Worm (Caenorhabditis elegans) whole organism, L3 larva: ENCODE data around the gene F57A10.2.

Source experiments
- R02D3.7 ChIP-seq: fragments of 150-350 bp; optimal IDR thresholded peaks from 2 replicates; lab custom pipeline; 2014; ENCODE audit warnings: missing biosample characterization, missing genetic modification characterization
- ZK546.5 ChIP-seq: sonication (generic microtip); optimal IDR thresholded peaks from 2 replicates; lab custom pipeline; 2017; ENCODE audit warnings: missing biosample characterization, missing genetic modification characterization
- aly-2 ChIP-seq: fragments of 150-350 bp; optimal IDR thresholded peaks from 2 replicates; lab custom pipeline; 2014; ENCODE audit warnings: missing biosample characterization, missing genetic modification characterization
- ama-1 ChIP-seq: fragments of 150-350 bp; optimal IDR thresholded peaks from 2 replicates; lab custom pipeline; 2018
- ceh-16 ChIP-seq: sonication (generic microtip); optimal IDR thresholded peaks from 2 replicates; lab custom pipeline; 2017; ENCODE audit warnings: missing biosample characterization, missing genetic modification characterization
- ceh-28 ChIP-seq: fragments of 150-350 bp; optimal IDR thresholded peaks from 2 replicates; lab custom pipeline; 2014; ENCODE audit warnings: missing biosample characterization, missing genetic modification reagents, missing genetic modification characterization
- ceh-82 ChIP-seq: fragments of 150-350 bp; optimal IDR thresholded peaks from 2 replicates; lab custom pipeline; 2014; ENCODE audit warnings: missing biosample characterization, missing genetic modification characterization
- ceh-9 ChIP-seq: sonication (generic microtip); optimal IDR thresholded peaks from 2 replicates; lab custom pipeline; 2018; ENCODE audit warnings: missing biosample characterization, missing genetic modification characterization
- daf-12 ChIP-seq: fragments of 150-350 bp; optimal IDR thresholded peaks from 2 replicates; lab custom pipeline; 2014; ENCODE audit warnings: missing biosample characterization, missing genetic modification reagents, missing genetic modification characterization
- egl-27 ChIP-seq: sonication (generic microtip); optimal IDR thresholded peaks from 4 replicates; lab custom pipeline; 2017; ENCODE audit warnings: missing biosample characterization, missing genetic modification reagents, missing genetic modification characterization
- egl-5 ChIP-seq: fragments of 150-350 bp; optimal IDR thresholded peaks from 2 replicates; lab custom pipeline; 2017; ENCODE audit warnings: missing biosample characterization, missing genetic modification reagents, missing genetic modification characterization, inconsistent platforms
- elt-1 ChIP-seq: fragments of 150-350 bp; optimal IDR thresholded peaks from 2 replicates; lab custom pipeline; 2014; ENCODE audit warnings: missing biosample characterization, missing genetic modification characterization
- elt-2 ChIP-seq: sonication (generic microtip); optimal IDR thresholded peaks from 2 replicates; lab custom pipeline; 2016; ENCODE audit warnings: missing genetic modification reagents, mild to moderate bottlenecking, missing genetic modification characterization, missing compliant biosample characterization
- elt-3 ChIP-seq, 3 experiments: fragments of 150-350 bp in 1 of 3; sonication (generic microtip) in 2 of 3; optimal IDR thresholded peaks; 2 replicates in 2 of 3; 4 replicates in 1 of 3; lab custom pipeline; 2014 to 2017; ENCODE audit warnings: missing biosample characterization in 3 of 3, missing genetic modification characterization in 3 of 3
- eor-1 ChIP-seq, 2 experiments: fragments of 150-350 bp; optimal IDR thresholded peaks; 2 replicates each; lab custom pipeline; 2014 to 2018; ENCODE audit warnings: missing biosample characterization in 2 of 2, missing genetic modification characterization in 2 of 2
- fkh-10 ChIP-seq: sonication (generic microtip); optimal IDR thresholded peaks from 2 replicates; lab custom pipeline; 2017; ENCODE audit warnings: missing biosample characterization, missing genetic modification reagents, missing genetic modification characterization
- fkh-2 ChIP-seq: fragments of 150-350 bp; optimal IDR thresholded peaks from 2 replicates; lab custom pipeline; 2014; ENCODE audit warnings: missing biosample characterization, missing genetic modification reagents, missing genetic modification characterization
- fos-1 ChIP-seq: fragments of 150-350 bp; optimal IDR thresholded peaks from 2 replicates; lab custom pipeline; 2014; ENCODE audit warnings: missing biosample characterization, missing genetic modification characterization
- hmg-11 ChIP-seq: sonication (generic microtip); optimal IDR thresholded peaks from 2 replicates; lab custom pipeline; 2016; ENCODE audit warnings: missing genetic modification characterization, missing compliant biosample characterization
- jun-1 ChIP-seq: fragments of 150-350 bp; optimal IDR thresholded peaks from 2 replicates; lab custom pipeline; 2014; ENCODE audit warnings: missing biosample characterization, missing genetic modification reagents, missing genetic modification characterization
- lin-15B ChIP-seq: fragments of 150-350 bp; optimal IDR thresholded peaks from 2 replicates; lab custom pipeline; 2014; ENCODE audit warnings: missing biosample characterization, missing genetic modification characterization
- lin-39 ChIP-seq: fragments of 150-350 bp; optimal IDR thresholded peaks from 2 replicates; lab custom pipeline; 2018; ENCODE audit warnings: missing biosample characterization, missing genetic modification reagents, missing genetic modification characterization
- lsy-12 ChIP-seq: sonication (generic microtip); optimal IDR thresholded peaks from 2 replicates; lab custom pipeline; 2016; ENCODE audit warnings: mild to moderate bottlenecking, missing genetic modification characterization, missing compliant biosample characterization
- mdl-1 ChIP-seq: fragments of 150-350 bp; optimal IDR thresholded peaks from 2 replicates; lab custom pipeline; 2014; ENCODE audit warnings: missing biosample characterization, missing genetic modification characterization
- mml-1 ChIP-seq: fragments of 150-350 bp; sonication (generic microtip); optimal IDR thresholded peaks from 3 replicates; lab custom pipeline; 2014; ENCODE audit warnings: missing biosample characterization, missing genetic modification characterization
- nfya-1 ChIP-seq: sonication (generic microtip); optimal IDR thresholded peaks from 2 replicates; lab custom pipeline; 2017; ENCODE audit warnings: missing genetic modification characterization, mild to moderate bottlenecking, missing compliant biosample characterization, antibody characterized with exemption, moderate library complexity; ENCODE audit not compliant: insufficient read depth
- nhr-11 ChIP-seq: fragments of 150-350 bp; optimal IDR thresholded peaks from 2 replicates; lab custom pipeline; 2014; ENCODE audit warnings: missing biosample characterization, missing genetic modification characterization
- nhr-12 ChIP-seq: fragments of 150-350 bp; optimal IDR thresholded peaks from 2 replicates; lab custom pipeline; 2014; ENCODE audit warnings: missing biosample characterization, missing genetic modification characterization
- nhr-23 ChIP-seq: fragments of 150-350 bp; optimal IDR thresholded peaks from 2 replicates; lab custom pipeline; 2014; ENCODE audit warnings: missing biosample characterization, missing genetic modification reagents, missing genetic modification characterization
- nhr-237 ChIP-seq: fragments of 150-350 bp; optimal IDR thresholded peaks from 2 replicates; lab custom pipeline; 2014; ENCODE audit warnings: missing biosample characterization, missing genetic modification characterization
- nhr-25 ChIP-seq: sonication (generic microtip); optimal IDR thresholded peaks from 2 replicates; lab custom pipeline; 2017; ENCODE audit warnings: missing biosample characterization, missing genetic modification characterization
- nhr-28 ChIP-seq: fragments of 150-350 bp; optimal IDR thresholded peaks from 2 replicates; lab custom pipeline; 2014; ENCODE audit warnings: missing biosample characterization, missing genetic modification characterization
- nhr-43 ChIP-seq: sonication (generic microtip); optimal IDR thresholded peaks from 2 replicates; lab custom pipeline; 2016; ENCODE audit warnings: mild to moderate bottlenecking, missing genetic modification characterization, missing compliant biosample characterization; ENCODE audit not compliant: poor library complexity, severe bottlenecking
- nhr-67 ChIP-seq: fragments of 150-350 bp; optimal IDR thresholded peaks from 2 replicates; lab custom pipeline; 2014; ENCODE audit warnings: missing biosample characterization, missing genetic modification characterization
- nhr-76 ChIP-seq: fragments of 150-350 bp; sonication (generic microtip); optimal IDR thresholded peaks from 5 replicates; lab custom pipeline; 2014; ENCODE audit warnings: missing biosample characterization, missing genetic modification characterization
- nhr-77 ChIP-seq: fragments of 150-350 bp; optimal IDR thresholded peaks from 2 replicates; lab custom pipeline; 2014; ENCODE audit warnings: missing biosample characterization, missing genetic modification characterization
- pha-4 ChIP-seq: fragments of 150-350 bp; optimal IDR thresholded peaks from 2 replicates; lab custom pipeline; 2014; ENCODE audit warnings: missing biosample characterization, missing genetic modification reagents, missing genetic modification characterization
- pqm-1 ChIP-seq: fragments of 150-350 bp; optimal IDR thresholded peaks from 2 replicates; lab custom pipeline; 2017; ENCODE audit warnings: missing biosample characterization, missing genetic modification characterization, inconsistent platforms
- sea-2 ChIP-seq: fragments of 150-350 bp; sonication (generic microtip); optimal IDR thresholded peaks from 4 replicates; lab custom pipeline; 2014; ENCODE audit warnings: missing biosample characterization, missing genetic modification reagents, missing genetic modification characterization
- skn-1 ChIP-seq: fragments of 150-350 bp; optimal IDR thresholded peaks from 2 replicates; lab custom pipeline; 2014; ENCODE audit warnings: missing biosample characterization, missing genetic modification characterization
- snpc-4 ChIP-seq: fragments of 150-350 bp; optimal IDR thresholded peaks from 2 replicates; lab custom pipeline; 2014; ENCODE audit warnings: missing biosample characterization, missing genetic modification characterization
- tbx-2 ChIP-seq: sonication (generic microtip); optimal IDR thresholded peaks from 2 replicates; lab custom pipeline; 2016; ENCODE audit warnings: mild to moderate bottlenecking, missing genetic modification characterization, missing compliant biosample characterization
- unc-39 ChIP-seq: sonication (generic microtip); optimal IDR thresholded peaks from 4 replicates; lab custom pipeline; 2017; ENCODE audit warnings: missing biosample characterization, missing genetic modification characterization
- unc-62 ChIP-seq: fragments of 150-350 bp; sonication (generic microtip); optimal IDR thresholded peaks from 4 replicates; lab custom pipeline; 2014; ENCODE audit warnings: missing biosample characterization, missing genetic modification reagents, missing genetic modification characterization
- zag-1 ChIP-seq: fragments of 150-350 bp; optimal IDR thresholded peaks from 2 replicates; lab custom pipeline; 2014; ENCODE audit warnings: missing biosample characterization, missing genetic modification characterization
- ztf-11 ChIP-seq: fragments of 150-350 bp; optimal IDR thresholded peaks from 2 replicates; lab custom pipeline; 2014; ENCODE audit warnings: missing biosample characterization, missing genetic modification characterization
- ztf-4 ChIP-seq: fragments of 150-350 bp; optimal IDR thresholded peaks from 2 replicates; lab custom pipeline; 2014; ENCODE audit warnings: missing biosample characterization, missing genetic modification characterization

F57A10.2 gene

ce11 chrV:15766122-15766594 lies at the start of gene F57A10.2, which contains the start of gene haf-3:
TSS of gene F57A10.2 (plus strand) at chrV:15766575.
TSS of gene haf-3 (minus strand) at chrV:15766172.
- peak; percentile 51 for TF ChIP-seq zag-1 (tag; lab: Kevin White, UChicago)
- peak; percentile 90 for TF ChIP-seq snpc-4 (tag; lab: Kevin White, UChicago)
- peak; percentile 33 for TF ChIP-seq fkh-2
- no peak for TF ChIP-seq ceh-16 (tag; lab: Kevin White, UChicago)
- TF ChIP-seq ZK546.5 (tag; lab: Kevin White, UChicago): peak; percentile 33
- TF ChIP-seq ceh-9 (tag; lab: Kevin White, UChicago): no peak
- peak; percentile 90 for TF ChIP-seq nhr-43 (tag; lab: Kevin White, UChicago)
- TF ChIP-seq eor-1 (tag; optimal IDR thresholded peaks at IDR 0.05; lab: Kevin White, UChicago): no peak
- TF ChIP-seq mdl-1 (tag; lab: Kevin White, UChicago): no peak
- TF ChIP-seq elt-3 (tag; optimal IDR thresholded peaks at IDR 0.05; lab: Kevin White, UChicago): no peak
- peak; percentile 58 for TF ChIP-seq elt-2 (tag; lab: Kevin White, UChicago)
- TF ChIP-seq R02D3.7 (tag; lab: Kevin White, UChicago): peak; percentile 87
- peak; percentile 94 for TF ChIP-seq pha-4 (tag; lab: Kevin White, UChicago)
- TF ChIP-seq unc-62 (GFP tag; lab: Kevin White, UChicago): no peak
- TF ChIP-seq elt-1 (tag; lab: Kevin White, UChicago): peak; percentile 26
- peak; percentile 78 for TF ChIP-seq lsy-12 (tag; lab: Kevin White, UChicago)
- TF ChIP-seq skn-1 (tag; lab: Kevin White, UChicago): peak; percentile 49
- TF ChIP-seq nhr-11 (tag; lab: Kevin White, UChicago): peak; percentile 57
- TF ChIP-seq sea-2 (GFP tag; lab: Kevin White, UChicago): no peak
- TF ChIP-seq nhr-28 (tag; lab: Kevin White, UChicago): no peak
- TF ChIP-seq ceh-28: peak; percentile 78
- peak; percentile 93 for TF ChIP-seq lin-15B (tag; lab: Kevin White, UChicago)
- TF ChIP-seq ztf-11 (tag; lab: Kevin White, UChicago): no peak
- peak; percentile 62 for TF ChIP-seq ama-1 (lab: Kevin White, UChicago)
- peak; percentile 62 for TF ChIP-seq lin-39 (tag; lab: Kevin White, UChicago)
- TF ChIP-seq hmg-11 (tag; lab: Kevin White, UChicago): peak; percentile 82
- peak; percentile 87 for TF ChIP-seq ceh-82
- TF ChIP-seq daf-12: peak; percentile 32
- TF ChIP-seq ztf-4 (tag; lab: Kevin White, UChicago): peak; percentile 17
- TF ChIP-seq jun-1 (tag; lab: Kevin White, UChicago): peak; percentile 74
- TF ChIP-seq fkh-10 (GFP tag; lab: Kevin White, UChicago): peak; percentile 34
- TF ChIP-seq nhr-25: peak; percentile 85
- peak; percentile 91 for TF ChIP-seq nhr-23 (tag; lab: Kevin White, UChicago)
- peak; percentile 33 for TF ChIP-seq egl-27 (tag; lab: Kevin White, UChicago)
- TF ChIP-seq nhr-12 (tag; lab: Kevin White, UChicago): no peak
- no peak for TF ChIP-seq nhr-67
- no peak for TF ChIP-seq fos-1 (tag; lab: Kevin White, UChicago)
- peak; percentile 54 for TF ChIP-seq pqm-1
- TF ChIP-seq mml-1 (tag; lab: Kevin White, UChicago): no peak
- no peak for TF ChIP-seq nhr-76 (tag; lab: Kevin White, UChicago)
- TF ChIP-seq nfya-1 (tag; lab: Kevin White, UChicago): peak; percentile 89
- peak; percentile 30 for TF ChIP-seq aly-2 (tag; lab: Kevin White, UChicago)
- TF ChIP-seq nhr-77: peak; percentile 80
- no peak for TF ChIP-seq nhr-237
- TF ChIP-seq egl-5 (tag; lab: Kevin White, UChicago): peak; percentile 80
- peak; percentile 89 for TF ChIP-seq tbx-2 (tag; lab: Kevin White, UChicago)
- TF ChIP-seq unc-39 (tag; lab: Kevin White, UChicago): no peak
